Worm (Caenorhabditis elegans): ENCODE measurements around the gene ZK470.2.

ZK470.2 gene

DNA sequence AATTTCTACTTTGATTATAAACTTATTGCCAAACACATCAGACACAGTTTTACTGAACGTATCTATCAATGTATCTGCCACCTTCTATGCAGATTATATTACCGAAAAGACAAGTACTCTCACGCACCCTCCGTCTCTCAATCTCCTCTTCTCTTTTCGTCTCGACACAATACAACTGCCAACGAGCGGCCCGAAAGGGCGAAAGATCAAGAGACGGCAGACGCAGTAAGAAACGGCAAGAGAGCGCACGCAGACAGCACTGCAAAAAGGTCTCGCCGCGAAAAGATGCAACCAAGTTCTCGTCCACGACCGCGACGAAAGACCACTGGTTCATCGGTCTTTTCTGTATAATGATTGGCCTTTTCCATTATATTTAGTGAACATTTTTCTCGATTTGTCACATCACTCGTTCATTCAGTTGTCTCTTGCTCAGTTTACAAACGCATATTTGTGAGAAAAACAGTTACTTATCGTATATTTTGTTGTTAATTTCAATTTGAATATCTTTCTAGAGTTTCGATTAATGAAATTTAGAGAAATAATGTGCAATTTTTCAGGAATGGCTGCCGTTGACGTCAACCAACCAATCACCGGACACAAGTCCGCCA is 55.7 kb downstream of the ZK470.2 start, which contains the start of gene vha-12 (continued):
- no peak for TF ChIP-seq F22D6.2 (tag; optimal IDR thresholded peaks at IDR 0.05)
- peak; percentile 85 for TF ChIP-seq F33H1.4 (GFP tag; IDR thresholded peaks at IDR 0.05)
- no peak for TF ChIP-seq egl-18 (GFP tag; IDR thresholded peaks at IDR 0.05)
- TF ChIP-seq let-607 (tag; optimal IDR thresholded peaks at IDR 0.05) = peak; percentile 82
- TF ChIP-seq repo-1 (tag; optimal IDR thresholded peaks at IDR 0.05) = peak; percentile 70
- TF ChIP-seq bed-2 (GFP tag; IDR thresholded peaks at IDR 0.05) = no peak
- TF ChIP-seq let-526 (GFP tag; IDR thresholded peaks at IDR 0.05) = no peak
- no peak for TF ChIP-seq attf-3 (GFP tag; conservative IDR thresholded peaks at IDR 0.05)
- TF ChIP-seq madf-8 (GFP tag; conservative IDR thresholded peaks at IDR 0.05) = no peak
- TF ChIP-seq him-1 (tag; optimal IDR thresholded peaks at IDR 0.05) = no peak
- no peak for TF ChIP-seq T07F8.4 (tag; optimal IDR thresholded peaks at IDR 0.05)
- no peak for TF ChIP-seq aptf-2 (GFP tag; conservative IDR thresholded peaks at IDR 0.05)
- TF ChIP-seq K11D2.4 (GFP tag; IDR thresholded peaks at IDR 0.05) = peak; percentile 83
- no peak for TF ChIP-seq ztf-22 (GFP tag; optimal IDR thresholded peaks at IDR 0.05)
- TF ChIP-seq lsy-27 (tag; optimal IDR thresholded peaks at IDR 0.05; ENCODE audit: borderline replicate concordance, insufficient read depth) = no peak
- TF ChIP-seq die-1 (tag; optimal IDR thresholded peaks at IDR 0.05) = no peak
- peak; percentile 64 for TF ChIP-seq somi-1 (GFP tag; optimal IDR thresholded peaks at IDR 0.05)
- TF ChIP-seq ceh-27 (GFP tag; optimal IDR thresholded peaks at IDR 0.05) = peak; percentile 89
- TF ChIP-seq ccch-3 (GFP tag; optimal IDR thresholded peaks at IDR 0.05) = no peak
- peak; percentile 55 for TF ChIP-seq akir-1 (GFP tag; optimal IDR thresholded peaks at IDR 0.05)
- no peak for TF ChIP-seq hlh-12 (tag; optimal IDR thresholded peaks at IDR 0.05)
- no peak for TF ChIP-seq snpc-1.1 (tag; optimal IDR thresholded peaks at IDR 0.05; ENCODE audit: insufficient read depth)
- no peak for TF ChIP-seq unc-130 (GFP tag; optimal IDR thresholded peaks at IDR 0.05)
- TF ChIP-seq nfya-2 (GFP tag; IDR thresholded peaks at IDR 0.05) = no peak
- TF ChIP-seq nhr-80 (tag; optimal IDR thresholded peaks at IDR 0.05) = peak; percentile 96
- peak; percentile 61 for TF ChIP-seq ZK185.1 (tag; optimal IDR thresholded peaks at IDR 0.05; ENCODE audit: poor library complexity, severe bottlenecking)
- TF ChIP-seq snpc-3.4 (tag; optimal IDR thresholded peaks at IDR 0.05) = no peak
- TF ChIP-seq F55B11.4 (tag; optimal IDR thresholded peaks at IDR 0.05; ENCODE audit: borderline replicate concordance, insufficient read depth) = no peak
- TF ChIP-seq D2030.7 (GFP tag; IDR thresholded peaks at IDR 0.05) = no peak
- TF ChIP-seq ztf-26 (tag; optimal IDR thresholded peaks at IDR 0.05) = peak; percentile 77
- TF ChIP-seq lsl-1 (GFP tag; optimal IDR thresholded peaks at IDR 0.05) = no peak
- no peak for TF ChIP-seq ceh-79 (tag; optimal IDR thresholded peaks at IDR 0.05)
- TF ChIP-seq sdz-38 (tag; optimal IDR thresholded peaks at IDR 0.05) = no peak
- TF ChIP-seq hrde-1 (tag; optimal IDR thresholded peaks at IDR 0.05; ENCODE audit: borderline replicate concordance) = no peak
- TF ChIP-seq B0336.3 (GFP tag; IDR thresholded peaks at IDR 0.05) = peak; percentile 66; the same call in 1 of the 2 replicates
- TF ChIP-seq pha-4 (tag; optimal IDR thresholded peaks at IDR 0.05) = no peak
- TF ChIP-seq nfya-1 (tag; optimal IDR thresholded peaks at IDR 0.05; ENCODE audit: borderline replicate concordance, insufficient read depth) = no peak
- TF ChIP-seq hlh-26 (GFP tag; conservative IDR thresholded peaks at IDR 0.05) = no peak
- no peak for TF ChIP-seq madf-3 (GFP tag; IDR thresholded peaks at IDR 0.05)
- no peak for TF ChIP-seq B0261.1 (tag; optimal IDR thresholded peaks at IDR 0.05)
- TF ChIP-seq lin-40 (tag; optimal IDR thresholded peaks at IDR 0.05) = peak; percentile 88
- peak; percentile 40; the same call in 1 of the 2 replicates for TF ChIP-seq rcor-1 (GFP tag; IDR thresholded peaks at IDR 0.05)
- TF ChIP-seq nhr-179 (tag; optimal IDR thresholded peaks at IDR 0.05) = no peak
- TF ChIP-seq T26A5.8 (tag; optimal IDR thresholded peaks at IDR 0.05) = no peak
- TF ChIP-seq ama-1 (optimal IDR thresholded peaks at IDR 0.05) = no peak
- TF ChIP-seq ama-1 (GFP tag; optimal IDR thresholded peaks at IDR 0.05) = no peak
- TF ChIP-seq tbx-9 (tag; optimal IDR thresholded peaks at IDR 0.05; ENCODE audit: borderline replicate concordance) = no peak
- TF ChIP-seq lin-26 (GFP tag; IDR thresholded peaks at IDR 0.05) = 0 out of 2 replicates have a peak, but pooled peaks have one; percentile 57

Measured in whole organism, young adult.